Fruit fly (Drosophila melanogaster): ENCODE results near the gene Smyd5.

Smyd5 gene

DNA sequence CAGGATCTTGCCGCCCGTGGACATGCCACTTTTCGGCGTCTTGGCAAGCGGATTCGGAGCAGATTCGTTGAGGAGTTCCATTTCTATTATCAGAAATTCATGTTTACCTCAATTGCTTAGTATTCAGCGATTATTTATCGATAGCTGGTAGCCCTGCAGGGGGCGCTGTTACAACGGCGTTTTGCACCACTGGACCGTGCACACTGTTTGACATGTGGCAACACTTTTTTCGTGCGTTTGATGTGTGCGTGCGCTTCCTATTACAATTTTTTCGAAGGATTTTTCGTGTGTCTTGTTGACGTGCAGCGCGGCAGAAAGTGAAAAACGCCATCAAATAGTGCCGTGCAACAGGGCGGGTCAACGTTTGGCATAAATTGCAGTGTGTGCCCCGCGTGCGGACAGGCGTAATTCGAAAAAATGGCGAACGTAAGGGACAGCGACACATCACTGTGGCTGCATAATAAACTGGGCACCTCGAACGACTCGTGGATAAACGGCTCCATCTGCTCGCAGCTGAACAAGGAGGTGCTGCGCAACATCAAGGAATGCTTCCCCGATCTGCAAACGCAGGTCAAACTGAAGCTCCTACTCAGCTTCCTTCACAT is 5.0 kb upstream of the Smyd5 start, which contains the start of the genes CG3337 and Nelf-A (continued):
- peak; percentile 8 for TF ChIP-seq CG12236 (GFP tag; optimal IDR thresholded peaks at IDR 0.05)
- peak; percentile 67 for TF ChIP-seq MTF-1 (GFP tag; optimal IDR thresholded peaks at IDR 0.05; ENCODE audit: borderline replicate concordance)
- TF ChIP-seq CG2875 (GFP tag; optimal IDR thresholded peaks at IDR 0.05), result no peak
- TF ChIP-seq tx (GFP tag; optimal IDR thresholded peaks at IDR 0.05), result peak; percentile 58
- TF ChIP-seq peb (GFP tag; IDR thresholded peaks at IDR 0.05), result no peak
- peak; percentile 91; the same call in 3 of the 4 replicates for TF ChIP-seq chinmo (GFP tag; IDR thresholded peaks at IDR 0.05; ENCODE audit: partially characterized antibody)
- TF ChIP-seq Elba2 (GFP tag; optimal IDR thresholded peaks at IDR 0.05), result peak; percentile 78
- no peak for TF ChIP-seq Awh (GFP tag; IDR thresholded peaks at IDR 0.05)
- peak; percentile 72 for TF ChIP-seq CG9876 (GFP tag; optimal IDR thresholded peaks at IDR 0.05)
- TF ChIP-seq Hmr (GFP tag; optimal IDR thresholded peaks at IDR 0.05), result no peak
- no peak for TF ChIP-seq CG15073 (GFP tag; optimal IDR thresholded peaks at IDR 0.05)
- no peak for TF ChIP-seq pita (GFP tag; optimal IDR thresholded peaks at IDR 0.05)
- TF ChIP-seq lilli (GFP tag; optimal IDR thresholded peaks at IDR 0.05), result peak; percentile 86
- TF ChIP-seq BtbVII (GFP tag; optimal IDR thresholded peaks at IDR 0.05), result peak; percentile 47
- peak; percentile 68; the same call in 2 of the 3 replicates for TF ChIP-seq CG11560 (tag; IDR thresholded peaks at IDR 0.05)
- no peak for TF ChIP-seq zf30C (GFP tag; optimal IDR thresholded peaks at IDR 0.05)
- peak; percentile 9 for TF ChIP-seq fd96Cb (tag; optimal IDR thresholded peaks at IDR 0.05)
- TF ChIP-seq dati (GFP tag; IDR thresholded peaks at IDR 0.05), result no peak
- peak; percentile 57 for TF ChIP-seq CG2712 (tag; optimal IDR thresholded peaks at IDR 0.05)
- TF ChIP-seq maf-S (GFP tag; optimal IDR thresholded peaks at IDR 0.05), result peak; percentile 55
- TF ChIP-seq NfI (GFP tag; optimal IDR thresholded peaks at IDR 0.05), result peak; percentile 80
- TF ChIP-seq CG4282 (GFP tag; optimal IDR thresholded peaks at IDR 0.05), result peak; percentile 82
- TF ChIP-seq Ravus (GFP tag; IDR thresholded peaks at IDR 0.05), result no peak
- TF ChIP-seq CG31365 (tag; optimal IDR thresholded peaks at IDR 0.05), result peak; percentile 20
- no peak for TF ChIP-seq Kr (GFP tag; optimal IDR thresholded peaks at IDR 0.05)
- TF ChIP-seq pan (optimal IDR thresholded peaks at IDR 0.05), result no peak
- peak in 1 of 2 experiments; percentile 36 for TF ChIP-seq pan (GFP tag; optimal IDR thresholded peaks at IDR 0.05 in 1 of 2, IDR thresholded peaks at IDR 0.05 in 1 of 2)
- TF ChIP-seq CG6854 (GFP tag; optimal IDR thresholded peaks at IDR 0.05), result no peak
- TF ChIP-seq unc-4 (GFP tag; IDR thresholded peaks at IDR 0.05; ENCODE audit: partially characterized antibody), result peak; percentile 82
- no peak for TF ChIP-seq D19B (GFP tag; optimal IDR thresholded peaks at IDR 0.05)
- TF ChIP-seq Lhr (GFP tag; optimal IDR thresholded peaks at IDR 0.05), result peak; percentile 73
- 0 out of 2 replicates have a peak, but pooled peaks have one; percentile 46 for TF ChIP-seq CG32772 (GFP tag; IDR thresholded peaks at IDR 0.05)
- peak; percentile 67 for TF ChIP-seq Xrp1 (GFP tag; IDR thresholded peaks at IDR 0.05)
- peak; percentile 69 for TF ChIP-seq pum (GFP tag; optimal IDR thresholded peaks at IDR 0.05)
- TF ChIP-seq al (GFP tag; IDR thresholded peaks at IDR 0.05), result peak; percentile 55
- peak; percentile 86 for TF ChIP-seq CG1603 (tag; optimal IDR thresholded peaks at IDR 0.05)
- 0 out of 2 replicates have a peak, but pooled peaks have one; percentile 24 for TF ChIP-seq GATAe (GFP tag; conservative IDR thresholded peaks at IDR 0.05)
- TF ChIP-seq CG8290 (GFP tag; optimal IDR thresholded peaks at IDR 0.05), result peak; percentile 67
- peak; percentile 4 to 92 for TF ChIP-seq CG8290 (tag; optimal IDR thresholded peaks at IDR 0.05)
- no peak for TF ChIP-seq CG2202 (tag; optimal IDR thresholded peaks at IDR 0.05)
- TF ChIP-seq Fer3 (tag; optimal IDR thresholded peaks at IDR 0.05), result peak; percentile 62
- TF ChIP-seq CG8765 (GFP tag; IDR thresholded peaks at IDR 0.05), result peak; percentile 41; the same call in 1 of the 2 replicates
